Worm (Caenorhabditis elegans): ENCODE results near the gene T01D1.4.

- TF ChIP-seq W03F9.2 (tag; optimal IDR thresholded peaks at IDR 0.05) (no peak), him-1 (tag; optimal IDR thresholded peaks at IDR 0.05) (no peak), dao-5 (tag; optimal IDR thresholded peaks at IDR 0.05) (no peak)
These were observed 32.0 kb downstream of the T01D1.4 start, which contains the start of gene T25D3.4 for ce11 chrII:146933-147332.
